Worm (Caenorhabditis elegans): Measurements from ENCODE around the gene ttr-10.
"Not testable (repeated sequence)": the region's sequence is repeated elsewhere in the genome, so short reads cannot be mapped to it uniquely, and the experiment has no call there.

Gene ttr-10

DNA sequence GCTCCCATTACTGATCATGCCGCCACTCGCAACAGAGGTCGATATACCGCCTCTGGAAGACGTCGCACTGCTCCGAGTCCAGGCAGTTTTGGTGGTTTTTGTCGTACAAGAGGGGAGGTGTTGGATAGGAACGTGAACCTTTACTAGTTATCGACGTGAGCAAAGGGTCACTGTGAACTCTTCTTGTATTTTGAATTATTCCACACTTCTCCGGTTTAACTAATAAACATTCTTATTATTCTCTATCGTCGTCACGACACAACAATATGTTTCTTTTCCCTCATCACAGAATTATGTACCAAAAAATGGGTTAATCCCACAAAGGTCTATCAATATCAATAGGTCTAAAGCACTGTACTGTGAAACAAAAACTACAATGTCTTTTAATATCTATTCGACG lies 42.3 kb downstream of the ttr-10 start, which contains the start of gene nhr-171:
Gene nhr-171, plus strand, starts transcription at position 301 of the 400 bp plus-strand sequence.
- TF ChIP-seq sea-2 (GFP tag; IDR thresholded peaks at IDR 0.05); rpc-1 (optimal IDR thresholded peaks at IDR 0.05); rpc-1 (tag; optimal IDR thresholded peaks at IDR 0.05); zfh-2 (GFP tag; conservative IDR thresholded peaks at IDR 0.05): not testable (repeated sequence)

DNA sequence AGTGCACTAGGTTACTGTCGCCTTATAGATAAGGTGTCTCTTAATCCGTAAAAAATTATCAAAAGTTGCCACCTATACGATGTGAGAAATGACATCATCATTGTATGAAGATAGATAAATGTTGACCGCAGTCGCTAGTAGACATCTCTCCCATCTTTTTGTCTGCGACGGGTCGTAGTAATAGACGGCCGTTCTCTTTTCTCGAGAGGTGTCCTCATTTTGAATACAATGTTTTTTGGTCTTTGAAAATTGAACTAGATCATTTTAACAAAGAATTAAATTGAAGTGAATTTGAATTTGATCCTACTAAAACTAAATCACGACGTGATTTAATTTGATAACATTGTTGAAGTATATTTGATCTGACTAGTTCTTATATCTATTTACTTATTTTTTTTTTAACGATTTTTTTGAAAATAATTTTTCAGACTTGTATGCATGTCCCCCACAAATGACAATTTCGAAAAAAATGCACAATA lies 45.1 kb downstream of the ttr-10 start, which contains the start of the genes str-31 and nhr-172:
Gene str-31, minus strand, starts transcription at position 101 of the 479 bp plus-strand sequence.
Gene nhr-172, plus strand, starts transcription at position 429 of the 479 bp plus-strand sequence.
- TF ChIP-seq egrh-3 (GFP tag; IDR thresholded peaks at IDR 0.05): no peak
- TF ChIP-seq hlh-26 (GFP tag; conservative IDR thresholded peaks at IDR 0.05): no peak
- no peak for TF ChIP-seq rpc-1 (optimal IDR thresholded peaks at IDR 0.05)
- no peak for TF ChIP-seq rpc-1 (tag; optimal IDR thresholded peaks at IDR 0.05)
- no peak for TF ChIP-seq F39B2.1 (GFP tag; IDR thresholded peaks at IDR 0.05)
- TF ChIP-seq Y53G8AR.9 (GFP tag; conservative IDR thresholded peaks at IDR 0.05): no peak
- TF ChIP-seq ceh-40 (GFP tag; IDR thresholded peaks at IDR 0.05): no peak
- no peak for TF ChIP-seq F57A8.1 (GFP tag; optimal IDR thresholded peaks at IDR 0.05)
- TF ChIP-seq egl-44 (GFP tag; IDR thresholded peaks at IDR 0.05): no peak
- TF ChIP-seq ztf-28 (GFP tag; IDR thresholded peaks at IDR 0.05): no peak
- no peak for TF ChIP-seq zfh-2 (GFP tag; conservative IDR thresholded peaks at IDR 0.05)
- TF ChIP-seq F52B5.7 (tag; optimal IDR thresholded peaks at IDR 0.05): no peak
- TF ChIP-seq bed-2 (GFP tag; IDR thresholded peaks at IDR 0.05): no peak
- no peak for TF ChIP-seq mes-4 (tag; optimal IDR thresholded peaks at IDR 0.05)
- no peak for TF ChIP-seq F33H1.4 (GFP tag; IDR thresholded peaks at IDR 0.05)
- no peak for TF ChIP-seq T26A5.8 (tag; optimal IDR thresholded peaks at IDR 0.05)

DNA sequence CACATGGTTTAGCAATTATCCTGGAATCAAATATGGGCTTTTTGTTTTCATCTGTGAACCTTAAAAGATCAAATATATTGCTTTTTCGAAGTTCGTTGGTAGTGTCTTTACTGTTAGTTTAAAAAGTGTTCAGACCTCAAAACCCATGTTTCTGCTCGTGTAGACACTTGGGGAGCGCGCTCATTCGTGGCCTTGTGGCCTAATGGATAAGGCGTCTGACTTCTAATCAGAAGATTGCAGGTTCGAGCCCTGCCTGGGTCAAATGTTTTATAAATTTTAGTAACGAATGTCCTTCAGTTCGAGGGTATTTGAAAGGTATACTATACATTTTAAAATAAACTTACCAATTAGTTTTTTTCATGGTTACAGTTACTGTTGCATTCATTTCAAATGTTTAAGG lies 47.5 kb downstream of the ttr-10 start:
- peak; percentile 54 for TF ChIP-seq rpc-1 (optimal IDR thresholded peaks at IDR 0.05)
- TF ChIP-seq rpc-1 (tag; optimal IDR thresholded peaks at IDR 0.05): peak; percentile 73
- TF ChIP-seq B0035.1 (tag; optimal IDR thresholded peaks at IDR 0.05): no peak
- no peak for TF ChIP-seq Y53F4B.3 (GFP tag; IDR thresholded peaks at IDR 0.05)
- TF ChIP-seq him-1 (tag; optimal IDR thresholded peaks at IDR 0.05): peak; percentile 67
- peak; percentile 31; the same call in 1 of the 2 replicates for TF ChIP-seq pbrm-1 (GFP tag; IDR thresholded peaks at IDR 0.05)
- no peak for TF ChIP-seq attf-3 (GFP tag; conservative IDR thresholded peaks at IDR 0.05)
- 0 out of 2 replicates have a peak, but pooled peaks have one; percentile 30 for TF ChIP-seq Y56A3A.18 (GFP tag; IDR thresholded peaks at IDR 0.05)
- TF ChIP-seq B0261.1 (tag; optimal IDR thresholded peaks at IDR 0.05): peak; percentile 71
- TF ChIP-seq nfya-1 (tag; optimal IDR thresholded peaks at IDR 0.05; ENCODE audit: borderline replicate concordance, insufficient read depth): no peak
- TF ChIP-seq lin-26 (GFP tag; IDR thresholded peaks at IDR 0.05): peak; percentile 55; the same call in 1 of the 2 replicates
- TF ChIP-seq D2030.7 (GFP tag; IDR thresholded peaks at IDR 0.05): 0 out of 2 replicates have a peak, but pooled peaks have one; percentile 44
- TF ChIP-seq let-526 (GFP tag; IDR thresholded peaks at IDR 0.05): no peak
- no peak for TF ChIP-seq ztf-3 (GFP tag; optimal IDR thresholded peaks at IDR 0.05)
- no peak for TF ChIP-seq madf-10 (tag; optimal IDR thresholded peaks at IDR 0.05)
- no peak for TF ChIP-seq repo-1 (tag; optimal IDR thresholded peaks at IDR 0.05)
- peak; percentile 15 for TF ChIP-seq ztf-18 (tag; optimal IDR thresholded peaks at IDR 0.05)
- peak; percentile 60 for TF ChIP-seq F23B12.7 (tag; optimal IDR thresholded peaks at IDR 0.05; ENCODE audit: insufficient read depth)
- TF ChIP-seq gei-17 (GFP tag; optimal IDR thresholded peaks at IDR 0.05): no peak
- no peak for TF ChIP-seq madf-8 (GFP tag; conservative IDR thresholded peaks at IDR 0.05)
- no peak for TF ChIP-seq dox-1 (GFP tag; IDR thresholded peaks at IDR 0.05)
- no peak for TF ChIP-seq tbx-9 (tag; optimal IDR thresholded peaks at IDR 0.05; ENCODE audit: borderline replicate concordance)
- no peak for TF ChIP-seq F39B2.1 (GFP tag; IDR thresholded peaks at IDR 0.05)
- no peak for TF ChIP-seq die-1 (tag; optimal IDR thresholded peaks at IDR 0.05)
- no peak for TF ChIP-seq zfh-2 (GFP tag; conservative IDR thresholded peaks at IDR 0.05)
- TF ChIP-seq F49E8.2 (tag; optimal IDR thresholded peaks at IDR 0.05; ENCODE audit: insufficient read depth): no peak
- TF ChIP-seq mxl-1 (tag; optimal IDR thresholded peaks at IDR 0.05): no peak
- no peak for TF ChIP-seq ztf-25 (GFP tag; IDR thresholded peaks at IDR 0.05)
- no peak for TF ChIP-seq B0019.2 (GFP tag; conservative IDR thresholded peaks at IDR 0.05)
- TF ChIP-seq tbp1 (GFP tag; optimal IDR thresholded peaks at IDR 0.05): peak; percentile 90
- TF ChIP-seq cebp-1 (GFP tag; IDR thresholded peaks at IDR 0.05): no peak
- TF ChIP-seq cebp-1 (tag; optimal IDR thresholded peaks at IDR 0.05): no peak

All from whole organism, young adult.